Worm (Caenorhabditis elegans) whole organism, young adult: ENCODE data around the gene bus-18.

Source experiments
- B0035.1 ChIP-seq: sonication (generic microtip); optimal IDR thresholded peaks from 2 replicates; lab custom pipeline; 2016; ENCODE audit warnings: missing genetic modification characterization, mild to moderate bottlenecking, missing compliant biosample characterization, missing genotype, missing genetic modification reagents
- B0261.1 ChIP-seq: sonication (generic microtip); optimal IDR thresholded peaks from 2 replicates; lab custom pipeline; 2016; ENCODE audit warnings: mild to moderate bottlenecking, missing genetic modification characterization, moderate library complexity, missing compliant biosample characterization
- F37B4.10 ChIP-seq: fragments of 200-800 bp; sonication (Bioruptor generic); IDR thresholded peaks from 2 replicates; pipeline ENCODE4 v1.3.6; 2022; ENCODE audit warnings: missing genetic modification characterization, missing compliant biosample characterization
- F52B5.7 ChIP-seq: sonication (generic microtip); optimal IDR thresholded peaks from 2 replicates; lab custom pipeline; 2016; ENCODE audit warnings: mild to moderate bottlenecking, missing genetic modification characterization, missing compliant biosample characterization
- F55B11.4 ChIP-seq: sonication (generic microtip); optimal IDR thresholded peaks from 2 replicates; lab custom pipeline; 2016; ENCODE audit warnings: missing compliant biosample characterization, missing genetic modification characterization, borderline replicate concordance; ENCODE audit not compliant: insufficient read depth
- F57C9.4 ChIP-seq: sonication (generic microtip); optimal IDR thresholded peaks from 2 replicates; lab custom pipeline; 2017; ENCODE audit warnings: mild to moderate bottlenecking, missing genetic modification characterization, missing compliant biosample characterization
- Y95B8A.8 ChIP-seq: fragments of 200-800 bp; sonication (Bioruptor generic); IDR thresholded peaks from 2 replicates; pipeline ENCODE4 v1.3.6; 2022; ENCODE audit warnings: missing genetic modification reagents, missing genetic modification characterization, missing compliant biosample characterization
- aptf-2 ChIP-seq: fragments of 200-800 bp; sonication (Bioruptor generic); conservative IDR thresholded peaks from 2 replicates; pipeline ENCODE4 v1.3.6; 2022; ENCODE audit warnings: missing genetic modification reagents, missing genetic modification characterization, missing compliant biosample characterization
- aptf-3 ChIP-seq: fragments of 200-800 bp; sonication (Bioruptor generic); IDR thresholded peaks from 2 replicates; pipeline ENCODE4 v1.3.6; 2022; ENCODE audit warnings: missing genetic modification characterization, missing compliant biosample characterization
- atf-7 ChIP-seq: sonication (generic microtip); optimal IDR thresholded peaks from 2 replicates; lab custom pipeline; 2017; ENCODE audit warnings: mild to moderate bottlenecking, missing genetic modification characterization, missing compliant biosample characterization
- attf-6 ChIP-seq: fragments of 200-800 bp; sonication (Bioruptor generic); IDR thresholded peaks from 2 replicates; pipeline ENCODE4 v1.3.6; 2022; ENCODE audit warnings: missing genetic modification reagents, missing genetic modification characterization, missing compliant biosample characterization
- bed-2 ChIP-seq: fragments of 200-800 bp; sonication (Bioruptor generic); IDR thresholded peaks from 2 replicates; pipeline ENCODE4 v1.3.6; 2022; ENCODE audit warnings: missing genetic modification reagents, missing genetic modification characterization, missing compliant biosample characterization
- cebp-2 ChIP-seq: fragments of 200-800 bp; sonication (Bioruptor generic); IDR thresholded peaks from 2 replicates; pipeline ENCODE4 v1.3.6; 2022; ENCODE audit warnings: missing genetic modification characterization, missing compliant biosample characterization
- ceh-100 ChIP-seq: fragments of 200-800 bp; sonication (Bioruptor generic); IDR thresholded peaks from 2 replicates; pipeline ENCODE4 v1.3.6; 2022; ENCODE audit warnings: missing genetic modification reagents, missing genetic modification characterization, missing compliant biosample characterization
- ceh-27 ChIP-seq: fragments of 200-800 bp; sonication (Bioruptor generic); optimal IDR thresholded peaks from 2 replicates; lab custom pipeline; 2018; ENCODE audit warnings: mild to moderate bottlenecking, missing genetic modification characterization, moderate library complexity, missing compliant biosample characterization
- ceh-40 ChIP-seq: fragments of 200-800 bp; sonication (Bioruptor generic); IDR thresholded peaks from 2 replicates; pipeline ENCODE4 v1.3.6; 2022; ENCODE audit warnings: missing genetic modification characterization, missing compliant biosample characterization
- ceh-91 ChIP-seq: fragments of 200-800 bp; sonication (Bioruptor generic); IDR thresholded peaks from 2 replicates; pipeline ENCODE4 v1.3.6; 2022; ENCODE audit warnings: missing genetic modification reagents, missing genetic modification characterization, missing compliant biosample characterization
- chd-7 ChIP-seq: sonication (generic microtip); optimal IDR thresholded peaks from 2 replicates; lab custom pipeline; 2016; ENCODE audit warnings: mild to moderate bottlenecking, missing genetic modification characterization, moderate library complexity, missing compliant biosample characterization
- die-1 ChIP-seq: sonication (generic microtip); optimal IDR thresholded peaks from 2 replicates; lab custom pipeline; 2016; ENCODE audit warnings: missing genotype, mild to moderate bottlenecking, missing genetic modification characterization, missing compliant biosample characterization
- dpl-1 ChIP-seq: fragments of 150-350 bp; optimal IDR thresholded peaks from 2 replicates; lab custom pipeline; 2014; ENCODE audit warnings: missing biosample characterization, missing genetic modification reagents, missing genetic modification characterization
- efl-1 ChIP-seq: fragments of 150-350 bp; optimal IDR thresholded peaks from 2 replicates; lab custom pipeline; 2014; ENCODE audit warnings: missing biosample characterization, missing genetic modification reagents, missing genetic modification characterization
- hrde-1 ChIP-seq: sonication (generic microtip); optimal IDR thresholded peaks from 2 replicates; lab custom pipeline; 2016; ENCODE audit warnings: missing genetic modification characterization, mild to moderate bottlenecking, missing compliant biosample characterization, moderate library complexity, missing genotype, missing genetic modification reagents, borderline replicate concordance
- let-526 ChIP-seq: fragments of 200-800 bp; sonication (Bioruptor generic); IDR thresholded peaks from 2 replicates; pipeline ENCODE4 v1.3.6; 2022; ENCODE audit warnings: missing genetic modification reagents, missing genetic modification characterization, missing compliant biosample characterization
- let-607 ChIP-seq, 2 experiments: fragments of 200-800 bp in 1 of 2; sonication (Bioruptor generic) in 1 of 2; sonication (generic microtip) in 1 of 2; optimal IDR thresholded peaks; 2 replicates each; lab custom pipeline; 2016 to 2018; ENCODE audit warnings: mild to moderate bottlenecking in 2 of 2, missing compliant biosample characterization in 2 of 2, missing genetic modification characterization in 2 of 2, moderate library complexity in 2 of 2, missing genotype in 1 of 2
- lin-35 ChIP-seq, 3 experiments: fragments of 150-350 bp in 2 of 3; sonication (generic microtip) in 1 of 3; optimal IDR thresholded peaks; 2 replicates each; lab custom pipeline; 2014 to 2018; ENCODE audit warnings: missing biosample characterization in 3 of 3, missing genetic modification characterization in 3 of 3, missing genetic modification reagents in 3 of 3
- lin-40 ChIP-seq: sonication (generic microtip); optimal IDR thresholded peaks from 2 replicates; lab custom pipeline; 2016; ENCODE audit warnings: missing genetic modification characterization, mild to moderate bottlenecking, missing compliant biosample characterization, missing genotype, missing genetic modification reagents
- lsy-27 ChIP-seq: sonication (generic microtip); optimal IDR thresholded peaks from 2 replicates; lab custom pipeline; 2017; ENCODE audit warnings: missing genetic modification characterization, mild to moderate bottlenecking, missing compliant biosample characterization, antibody characterized with exemption, missing genotype, borderline replicate concordance; ENCODE audit not compliant: insufficient read depth
- madf-8 ChIP-seq: fragments of 200-800 bp; sonication (Bioruptor generic); conservative IDR thresholded peaks from 2 replicates; pipeline ENCODE4 v1.3.6; 2022; ENCODE audit warnings: missing genetic modification reagents, missing genetic modification characterization, missing compliant biosample characterization
- mcd-1 ChIP-seq: fragments of 200-800 bp; sonication (Bioruptor generic); IDR thresholded peaks from 2 replicates; pipeline ENCODE4 v1.3.6; 2022; ENCODE audit warnings: missing genetic modification reagents, missing genetic modification characterization, missing compliant biosample characterization
- nhr-90 ChIP-seq: sonication (generic microtip); optimal IDR thresholded peaks from 2 replicates; lab custom pipeline; 2016; ENCODE audit warnings: missing genotype, mild to moderate bottlenecking, missing genetic modification characterization, missing compliant biosample characterization
- pbrm-1 ChIP-seq: fragments of 200-800 bp; sonication (Bioruptor generic); IDR thresholded peaks from 2 replicates; pipeline ENCODE4 v1.3.6; 2022; ENCODE audit warnings: missing genetic modification reagents, missing genetic modification characterization, missing compliant biosample characterization
- rcor-1 ChIP-seq: fragments of 200-800 bp; sonication (Bioruptor generic); IDR thresholded peaks from 2 replicates; pipeline ENCODE4 v1.3.6; 2022; ENCODE audit warnings: missing genetic modification reagents, missing genetic modification characterization, missing compliant biosample characterization
- rec-8 ChIP-seq, 2 experiments: sonication (generic microtip); optimal IDR thresholded peaks; 2 replicates each; lab custom pipeline; 2016; ENCODE audit warnings: mild to moderate bottlenecking in 2 of 2, missing genetic modification characterization in 2 of 2, missing genetic modification reagents in 2 of 2, missing genotype in 2 of 2, missing biosample characterization in 1 of 2, missing compliant biosample characterization in 1 of 2, moderate library complexity in 1 of 2
- repo-1 ChIP-seq: sonication (generic microtip); optimal IDR thresholded peaks from 2 replicates; lab custom pipeline; 2017; ENCODE audit warnings: mild to moderate bottlenecking, missing genetic modification characterization, missing compliant biosample characterization
- sdz-38 ChIP-seq: sonication (generic microtip); optimal IDR thresholded peaks from 2 replicates; lab custom pipeline; 2016; ENCODE audit warnings: missing genotype, missing genetic modification characterization, missing compliant biosample characterization
- sea-2 ChIP-seq: fragments of 200-800 bp; sonication (Bioruptor generic); IDR thresholded peaks from 2 replicates; pipeline ENCODE4 v1.3.6; 2022; ENCODE audit warnings: missing genetic modification characterization, missing compliant biosample characterization
- snpc-1.1 ChIP-seq: sonication (generic microtip); optimal IDR thresholded peaks from 2 replicates; lab custom pipeline; 2017; ENCODE audit warnings: missing genetic modification characterization, mild to moderate bottlenecking, missing compliant biosample characterization, antibody characterized with exemption, moderate library complexity, missing genotype, missing genetic modification reagents; ENCODE audit not compliant: insufficient read depth
- somi-1 ChIP-seq: fragments of 200-800 bp; sonication (Bioruptor generic); optimal IDR thresholded peaks from 2 replicates; lab custom pipeline; 2018; ENCODE audit warnings: mild to moderate bottlenecking, missing genetic modification characterization, missing compliant biosample characterization
- zim-3 ChIP-seq: sonication (generic microtip); optimal IDR thresholded peaks from 2 replicates; lab custom pipeline; 2017; ENCODE audit warnings: mild to moderate bottlenecking, missing genetic modification characterization, moderate library complexity, missing compliant biosample characterization
- ztf-18 ChIP-seq: sonication (generic microtip); optimal IDR thresholded peaks from 2 replicates; lab custom pipeline; 2016; ENCODE audit warnings: missing genotype, mild to moderate bottlenecking, missing genetic modification characterization, missing compliant biosample characterization
- ztf-26 ChIP-seq: sonication (generic microtip); optimal IDR thresholded peaks from 2 replicates; lab custom pipeline; 2017; ENCODE audit warnings: missing genetic modification characterization, missing compliant biosample characterization

bus-18 gene

DNA sequence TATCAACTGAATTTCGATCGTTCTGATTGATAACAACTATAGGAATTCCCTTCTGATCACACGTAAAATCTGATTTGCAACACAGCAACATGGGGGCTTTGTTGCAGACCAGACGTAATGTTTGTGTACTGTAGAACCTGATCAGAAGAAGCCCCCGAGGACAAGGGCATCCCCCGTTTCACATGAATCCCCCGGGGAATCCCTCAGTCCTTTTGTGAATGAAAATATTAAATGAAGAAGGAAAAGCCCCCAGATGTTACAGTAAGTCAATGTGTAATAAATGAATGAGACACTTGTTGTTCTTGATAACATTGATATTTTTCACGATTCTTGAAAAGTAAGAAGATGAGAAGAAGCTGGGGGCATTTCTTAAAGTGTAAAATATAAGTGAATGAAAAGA lies 20.7 kb downstream of the bus-18 start:
- TF ChIP-seq B0261.1 (no peak), lsy-27 (tag; lab: Kevin White, UChicago) (no peak), cebp-2 (GFP tag; lab: Robert Waterston, UW) (no peak), ceh-27 (GFP tag; lab: Kevin White, UChicago) (no peak), lin-40 (no peak), B0035.1 (no peak), pbrm-1 (GFP tag; lab: Robert Waterston, UW) (no peak), die-1 (no peak), somi-1 (GFP tag; lab: Kevin White, UChicago) (no peak), aptf-2 (GFP tag; lab: Robert Waterston, UW) (no peak), Y95B8A.8 (GFP tag; lab: Robert Waterston, UW) (no peak), bed-2 (GFP tag; lab: Robert Waterston, UW) (no peak)

DNA sequence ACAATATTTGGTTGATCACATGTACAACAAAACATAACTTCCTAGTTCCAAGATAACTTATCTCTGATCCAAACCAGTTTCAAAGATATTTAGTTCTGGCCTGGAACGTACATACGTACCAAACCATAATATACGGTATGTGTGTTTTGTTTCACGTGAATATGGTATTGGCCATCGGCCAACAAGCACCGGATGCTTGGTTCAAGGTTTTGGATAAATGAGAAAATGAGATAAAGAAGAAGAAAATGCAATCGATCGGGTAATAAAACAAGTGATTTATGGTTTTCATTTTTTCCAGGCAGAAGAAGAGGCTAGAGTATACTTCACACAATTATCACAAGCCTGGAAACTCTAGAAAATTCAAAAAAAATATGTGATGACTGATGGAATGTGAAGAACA lies 21.8 kb downstream of the bus-18 start:
- TF ChIP-seq ceh-91 (GFP tag; lab: Robert Waterston, UW) = no peak
- TF ChIP-seq nhr-90 = no peak
- TF ChIP-seq ceh-100 (GFP tag; lab: Robert Waterston, UW) = no peak
- no peak for TF ChIP-seq repo-1 (tag; lab: Kevin White, UChicago)
- TF ChIP-seq F52B5.7 (tag; lab: Kevin White, UChicago) = no peak
- no peak for TF ChIP-seq F57C9.4 (tag; lab: Kevin White, UChicago)
- no peak for TF ChIP-seq efl-1 (GFP tag; lab: Kevin White, UChicago)
- no peak for TF ChIP-seq lin-35 (GFP tag; optimal IDR thresholded peaks at IDR 0.05; lab: Kevin White, UChicago)
- no peak for TF ChIP-seq zim-3 (tag; lab: Kevin White, UChicago)
- no peak for TF ChIP-seq sea-2 (GFP tag; lab: Robert Waterston, UW)
- no peak for TF ChIP-seq ceh-40
- TF ChIP-seq ztf-18 (tag; lab: Kevin White, UChicago) = no peak
- TF ChIP-seq F37B4.10 (GFP tag; lab: Robert Waterston, UW) = no peak
- no peak for TF ChIP-seq rcor-1 (GFP tag; lab: Robert Waterston, UW)
- no peak for TF ChIP-seq madf-8 (GFP tag; lab: Robert Waterston, UW)
- TF ChIP-seq hrde-1 (tag; lab: Kevin White, UChicago) = no peak
- TF ChIP-seq F55B11.4 (tag; lab: Kevin White, UChicago) = no peak
- no peak for TF ChIP-seq ztf-26 (tag; lab: Kevin White, UChicago)
- no peak for TF ChIP-seq let-526 (GFP tag; lab: Robert Waterston, UW)

DNA sequence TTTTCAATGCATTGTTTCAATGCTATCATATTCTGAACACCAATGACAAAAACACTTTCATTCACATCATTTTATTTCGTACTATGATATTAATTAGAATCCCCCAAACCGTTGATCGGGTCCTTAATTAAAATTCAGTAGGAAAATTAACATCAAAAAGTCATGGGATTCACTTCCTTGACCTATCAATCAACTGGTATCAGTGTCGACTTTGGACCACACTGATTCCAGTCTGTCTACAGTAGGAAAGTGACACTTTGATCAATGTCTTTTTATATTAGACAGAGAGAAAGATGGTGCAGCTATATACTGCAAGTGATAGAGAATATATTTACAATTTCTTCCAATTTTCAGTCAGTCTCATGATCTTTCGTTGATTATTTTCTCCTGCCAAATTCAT lies 22.8 kb downstream of the bus-18 start:
- TF ChIP-seq aptf-3 (GFP tag; lab: Robert Waterston, UW) (no peak), sdz-38 (tag; lab: Kevin White, UChicago) (no peak), rec-8 (tag; optimal IDR thresholded peaks at IDR 0.05; lab: Kevin White, UChicago) (no peak), dpl-1 (GFP tag; lab: Kevin White, UChicago) (no peak), chd-7 (tag; lab: Kevin White, UChicago) (no peak), bed-2 (GFP tag; lab: Robert Waterston, UW) (no peak), attf-6 (no peak), atf-7 (no peak), let-607 (tag; optimal IDR thresholded peaks at IDR 0.05; lab: Kevin White, UChicago) (no peak), snpc-1.1 (tag; lab: Kevin White, UChicago) (no peak), mcd-1 (GFP tag; lab: Robert Waterston, UW) (no peak), F37B4.10 (GFP tag; lab: Robert Waterston, UW) (no peak)
